Worm (Caenorhabditis elegans): ENCODE measurements around the gene srab-16.

ce11 chrV:803472-803871, 20.9 kb downstream of the srab-16 start:
- no peak for TF ChIP-seq him-1 (tag; optimal IDR thresholded peaks at IDR 0.05)
- TF ChIP-seq dao-5 (tag; optimal IDR thresholded peaks at IDR 0.05) = no peak
